Worm (Caenorhabditis elegans) whole organism, early embryonic: ENCODE data around the gene nhr-261.
"Not testable (repeated sequence)": the region's sequence is repeated elsewhere in the genome, so short reads cannot be mapped to it uniquely, and the experiment has no call there.

Experiments used
- B0310.2 ChIP-seq: sonication (generic microtip); optimal IDR thresholded peaks from 2 replicates; lab custom pipeline; 2016; ENCODE audit warnings: mild to moderate bottlenecking, missing genetic modification characterization, missing compliant biosample characterization
- F13C5.2 ChIP-seq: sonication (generic microtip); optimal IDR thresholded peaks from 2 replicates; lab custom pipeline; 2017; ENCODE audit warnings: mild to moderate bottlenecking, missing genetic modification characterization, inconsistent platforms, missing compliant biosample characterization
- aly-1 ChIP-seq: sonication (generic microtip); optimal IDR thresholded peaks from 2 replicates; lab custom pipeline; 2016; ENCODE audit warnings: missing genetic modification characterization, missing compliant biosample characterization
- ama-1 ChIP-seq: fragments of 150-350 bp; optimal IDR thresholded peaks from 2 replicates; lab custom pipeline; 2014
- ceh-13 ChIP-seq: fragments of 200-800 bp; sonication (Bioruptor generic); optimal IDR thresholded peaks from 2 replicates; lab custom pipeline; 2018; ENCODE audit warnings: mild to moderate bottlenecking, missing genetic modification characterization, missing compliant biosample characterization
- ceh-36 ChIP-seq: sonication (generic microtip); optimal IDR thresholded peaks from 2 replicates; lab custom pipeline; 2016; ENCODE audit warnings: missing genetic modification characterization, inconsistent platforms, missing compliant biosample characterization
- ets-7 ChIP-seq: sonication (generic microtip); optimal IDR thresholded peaks from 2 replicates; lab custom pipeline; 2016; ENCODE audit warnings: missing genotype, missing genetic modification characterization, missing compliant biosample characterization
- flt-1 ChIP-seq: fragments of 200-800 bp; sonication (Bioruptor generic); IDR thresholded peaks from 2 replicates; pipeline ENCODE4 v1.3.6; 2022; ENCODE audit warnings: missing genetic modification characterization, missing compliant biosample characterization
- hmbx-1 ChIP-seq: sonication (generic microtip); optimal IDR thresholded peaks from 2 replicates; lab custom pipeline; 2016; ENCODE audit warnings: mild to moderate bottlenecking, missing genetic modification characterization, missing compliant biosample characterization
- hmg-4 ChIP-seq: fragments of 200-800 bp; sonication (Bioruptor generic); optimal IDR thresholded peaks from 2 replicates; lab custom pipeline; 2018; ENCODE audit warnings: mild to moderate bottlenecking, missing genetic modification characterization, missing compliant biosample characterization
- hnd-1 ChIP-seq: sonication (generic microtip); optimal IDR thresholded peaks from 2 replicates; lab custom pipeline; 2016; ENCODE audit warnings: missing genetic modification characterization, missing compliant biosample characterization
- pes-1 ChIP-seq: fragments of 200-800 bp; sonication (Bioruptor generic); IDR thresholded peaks from 2 replicates; pipeline ENCODE4 v1.3.6; 2022; ENCODE audit warnings: missing genetic modification reagents, missing genetic modification characterization, missing compliant biosample characterization
- scrt-1 ChIP-seq: fragments of 200-800 bp; sonication (Bioruptor generic); IDR thresholded peaks from 2 replicates; pipeline ENCODE4 v1.3.6; 2022; ENCODE audit warnings: missing genetic modification characterization, missing compliant biosample characterization
- sea-1 ChIP-seq: fragments of 200-800 bp; sonication (Bioruptor generic); conservative IDR thresholded peaks from 2 replicates; pipeline ENCODE4 v1.3.6; 2022; ENCODE audit warnings: missing genetic modification characterization, missing compliant biosample characterization
- tbx-11 ChIP-seq: fragments of 200-800 bp; sonication (Bioruptor generic); IDR thresholded peaks from 2 replicates; pipeline ENCODE4 v1.3.6; 2022; ENCODE audit warnings: missing genetic modification characterization, missing compliant biosample characterization
- tbx-37 ChIP-seq: fragments of 200-800 bp; sonication (Bioruptor generic); conservative IDR thresholded peaks from 2 replicates; pipeline ENCODE4 v1.3.6; 2022; ENCODE audit warnings: missing genetic modification reagents, missing genetic modification characterization, missing compliant biosample characterization
- tra-4 ChIP-seq: sonication (generic microtip); optimal IDR thresholded peaks from 2 replicates; lab custom pipeline; 2017; ENCODE audit warnings: missing genetic modification characterization, missing compliant biosample characterization

Gene nhr-261

ce11 chrII:3827801-3828200 lies 36.8 kb downstream of the nhr-261 start, which contains the start of gene F54D10.8:
Gene F54D10.8 (minus strand): TSS chrII:3827901.
- TF ChIP-seq hnd-1 = no peak
- no peak for TF ChIP-seq pes-1 (GFP tag; lab: Robert Waterston, UW)
- no peak for TF ChIP-seq ceh-13 (GFP tag; lab: Kevin White, UChicago)
- no peak for TF ChIP-seq aly-1 (tag; lab: Kevin White, UChicago)
- TF ChIP-seq sea-1 (GFP tag; lab: Robert Waterston, UW) = no peak
- no peak for TF ChIP-seq hmbx-1 (tag; lab: Kevin White, UChicago)
- TF ChIP-seq scrt-1 (GFP tag; lab: Robert Waterston, UW) = no peak
- TF ChIP-seq tbx-11 (GFP tag; lab: Robert Waterston, UW) = no peak
- TF ChIP-seq ets-7 (tag; lab: Kevin White, UChicago) = no peak
- no peak for TF ChIP-seq flt-1 (GFP tag; lab: Robert Waterston, UW)

DNA sequence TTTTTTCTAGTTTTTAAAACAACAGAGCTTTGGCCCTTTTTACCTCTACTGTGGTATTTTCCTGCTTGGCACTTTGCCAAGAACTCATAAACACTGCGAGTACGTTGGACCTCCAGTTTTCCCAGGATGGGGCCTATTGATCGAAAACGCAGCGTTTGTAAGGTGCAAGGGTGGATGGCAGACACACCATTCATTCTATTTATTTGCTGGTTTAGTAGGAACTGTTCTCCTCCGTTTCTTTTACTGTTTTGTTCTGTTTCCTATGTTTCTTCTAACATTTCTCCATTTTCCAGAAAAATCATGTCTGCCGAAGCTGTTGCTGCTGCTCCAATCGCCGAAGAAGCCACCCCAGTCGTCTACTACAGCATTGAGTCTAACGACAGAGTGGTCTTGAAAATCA lies 40.7 kb downstream of the nhr-261 start, which contains the start of gene skr-15:
skr-15 (plus strand) TSS at position 301 of the 400 bp plus-strand sequence.
- TF ChIP-seq tra-4 (tag; lab: Kevin White, UChicago) (no peak), tbx-37 (no peak), hnd-1 (no peak), hmg-4 (no peak), ceh-36 (no peak), F13C5.2 (tag; lab: Kevin White, UChicago) (no peak), B0310.2 (tag; lab: Kevin White, UChicago) (no peak), sea-1 (GFP tag; lab: Robert Waterston, UW) (no peak), hmbx-1 (tag; lab: Kevin White, UChicago) (no peak), tbx-11 (GFP tag; lab: Robert Waterston, UW) (no peak)

- no peak for TF ChIP-seq scrt-1 (GFP tag; lab: Robert Waterston, UW)
- TF ChIP-seq flt-1 (GFP tag; lab: Robert Waterston, UW) = no peak
- no peak for TF ChIP-seq F13C5.2 (tag; lab: Kevin White, UChicago)
- TF ChIP-seq ets-7 (tag; lab: Kevin White, UChicago) = no peak
- no peak for TF ChIP-seq tbx-11 (GFP tag; lab: Robert Waterston, UW)
- TF ChIP-seq hmg-4 = no peak
- TF ChIP-seq tra-4 (tag; lab: Kevin White, UChicago) = no peak
- TF ChIP-seq ceh-13 (GFP tag; lab: Kevin White, UChicago) = no peak
- no peak for TF ChIP-seq hnd-1
- TF ChIP-seq pes-1 (GFP tag; lab: Robert Waterston, UW) = no peak
- TF ChIP-seq tbx-37 = no peak
- no peak for TF ChIP-seq sea-1 (GFP tag; lab: Robert Waterston, UW)
- no peak for TF ChIP-seq B0310.2 (tag; lab: Kevin White, UChicago)
- TF ChIP-seq ama-1 (lab: Kevin White, UChicago) = no peak
- TF ChIP-seq hmbx-1 (tag; lab: Kevin White, UChicago) = no peak
- no peak for TF ChIP-seq aly-1 (tag; lab: Kevin White, UChicago)
- no peak for TF ChIP-seq ceh-36
Measured at ce11 chrII:3821248-3821647, 43.3 kb downstream of the nhr-261 start, which contains the start of gene F54D10.7. Gene F54D10.7 (minus strand): TSS chrII:3821296.

ce11 chrII:3816251-3816849 lies 48.2 kb downstream of the nhr-261 start, which contains the start of gene fbxa-24:
Gene fbxa-24 (plus strand): TSS chrII:3816526.
- TF ChIP-seq ceh-13 (GFP tag; lab: Kevin White, UChicago); tbx-11 (GFP tag; lab: Robert Waterston, UW); hmg-4: not testable (repeated sequence)

DNA sequence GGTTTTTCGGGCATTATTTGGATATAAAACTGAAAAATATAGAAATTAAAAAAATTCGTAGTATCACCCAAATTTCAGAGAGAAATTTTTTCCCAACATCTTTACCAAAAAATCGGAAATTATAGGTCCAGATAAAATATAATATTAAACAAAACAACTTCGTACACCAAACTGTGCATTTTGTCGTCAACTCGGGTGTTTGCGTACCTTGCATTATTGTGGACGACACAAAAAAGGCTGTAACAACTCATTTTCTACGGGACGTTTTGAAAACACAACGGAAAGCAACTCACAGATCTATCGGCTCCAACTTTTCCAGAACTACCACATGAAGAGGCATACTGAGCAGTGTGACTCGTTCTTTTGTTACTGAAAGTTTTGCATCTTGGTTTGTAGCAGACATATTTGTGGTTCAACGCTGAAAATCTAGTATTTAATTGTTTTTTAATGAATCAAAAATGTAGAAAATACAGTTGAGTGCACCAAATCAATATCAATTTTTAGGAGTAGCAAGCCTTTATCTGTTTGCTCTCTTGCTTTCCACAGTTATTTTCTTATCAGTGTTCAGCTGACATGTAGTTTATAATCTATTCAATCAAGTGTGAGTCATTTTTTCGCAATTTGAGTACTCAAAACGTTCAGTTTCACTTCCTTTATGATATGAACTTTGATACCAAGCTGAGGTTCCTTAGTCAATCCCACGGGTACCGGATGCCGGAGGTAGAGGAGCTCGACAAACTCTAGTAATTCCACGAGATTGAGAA lies 48.9 kb downstream of the nhr-261 start:
- no peak for TF ChIP-seq tra-4 (tag; lab: Kevin White, UChicago)
